Worm (Caenorhabditis elegans): ENCODE results near the gene rps-9.

rps-9 gene

DNA sequence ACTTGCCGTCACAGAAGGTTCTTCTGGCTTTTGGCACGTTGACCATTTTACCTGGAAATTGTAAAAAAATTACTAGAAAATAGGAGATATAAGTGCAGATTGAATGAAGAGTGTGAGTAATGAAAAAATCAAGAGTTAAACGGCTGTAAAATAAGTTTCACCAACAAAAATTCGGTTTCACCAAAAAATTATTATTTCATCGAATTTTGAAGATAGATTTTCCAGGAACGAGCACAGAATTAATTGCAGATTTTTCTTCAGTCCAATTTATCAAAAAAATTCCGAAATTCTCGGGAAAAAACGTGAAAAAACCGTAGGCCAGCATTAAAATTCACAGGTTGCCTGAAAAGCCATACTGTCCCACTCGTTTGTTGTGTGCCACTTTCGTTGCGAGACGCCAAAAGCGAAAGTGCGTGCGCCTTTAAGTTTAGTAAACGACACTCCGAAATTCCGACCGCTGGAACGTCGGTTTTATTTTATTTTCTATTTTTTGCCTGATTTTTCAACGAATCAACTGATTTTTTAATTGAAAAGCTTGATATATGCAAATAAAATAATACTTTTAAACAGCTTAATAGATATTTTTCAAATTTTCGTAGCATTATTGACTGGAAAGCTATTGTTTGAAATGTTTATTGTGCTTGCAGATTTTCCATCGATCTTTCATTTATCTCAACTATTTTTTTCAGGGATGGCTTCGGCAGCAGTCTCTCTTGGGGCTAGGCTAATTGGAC is 28.8 kb downstream of the rps-9 start, which contains the start of the genes rpl-36.A and nuo-1:
Gene rpl-36.A (minus strand): TSS at position 51 of the 734 bp plus-strand sequence.
Gene nuo-1 (plus strand): TSS at position 684 of the 734 bp plus-strand sequence.
- no peak for TF ChIP-seq ceh-6 (GFP tag; optimal IDR thresholded peaks at IDR 0.05)
- TF ChIP-seq pag-3 (tag; optimal IDR thresholded peaks at IDR 0.05; ENCODE audit: borderline replicate concordance): no peak
- peak; percentile 87 for TF ChIP-seq nfya-1 (tag; optimal IDR thresholded peaks at IDR 0.05)
- TF ChIP-seq ceh-18 (tag; optimal IDR thresholded peaks at IDR 0.05): peak; percentile 60
- TF ChIP-seq pqm-1 (tag; optimal IDR thresholded peaks at IDR 0.05): no peak
- no peak for TF ChIP-seq K02D7.2 (tag; optimal IDR thresholded peaks at IDR 0.05)
- TF ChIP-seq lim-6 (tag; optimal IDR thresholded peaks at IDR 0.05): no peak
- TF ChIP-seq ceh-19 (GFP tag; optimal IDR thresholded peaks at IDR 0.05): no peak
- TF ChIP-seq hlh-30 (tag; optimal IDR thresholded peaks at IDR 0.05; ENCODE audit: insufficient read depth): peak; percentile 20
- TF ChIP-seq F13H6.1 (tag; optimal IDR thresholded peaks at IDR 0.05): no peak
- peak; percentile 49 for TF ChIP-seq unc-42 (tag; optimal IDR thresholded peaks at IDR 0.05)
- TF ChIP-seq eyg-1 (tag; optimal IDR thresholded peaks at IDR 0.05): no peak
- TF ChIP-seq dve-1 (tag; optimal IDR thresholded peaks at IDR 0.05): peak; percentile 42
- TF ChIP-seq ceh-31 (tag; optimal IDR thresholded peaks at IDR 0.05): peak; percentile 68
- TF ChIP-seq syd-9 (tag; optimal IDR thresholded peaks at IDR 0.05): no peak
- peak; percentile 62 for TF ChIP-seq unc-55 (GFP tag; optimal IDR thresholded peaks at IDR 0.05)
- TF ChIP-seq elt-2 (tag; optimal IDR thresholded peaks at IDR 0.05): peak; percentile 24
- TF ChIP-seq rnt-1 (tag; optimal IDR thresholded peaks at IDR 0.05): peak; percentile 37
- TF ChIP-seq ceh-34 (tag; optimal IDR thresholded peaks at IDR 0.05): peak; percentile 51

DNA sequence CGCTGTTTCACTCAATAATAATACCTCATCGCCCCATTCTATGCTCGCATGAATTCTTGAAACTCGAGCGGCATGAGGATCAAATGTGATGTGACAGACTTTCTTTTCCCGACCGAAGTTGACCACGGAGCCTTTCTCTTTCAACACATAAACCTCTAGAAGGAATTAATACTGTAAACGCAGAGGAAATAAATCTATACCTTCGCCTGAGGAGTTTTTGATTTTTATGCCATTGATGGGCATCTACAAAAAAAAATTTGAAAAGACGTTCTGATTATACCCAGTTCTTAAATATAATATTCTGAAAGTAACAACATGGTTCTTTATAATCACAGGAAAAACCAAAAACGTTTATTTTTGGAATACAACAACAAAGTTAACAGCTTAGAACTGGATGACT is 29.9 kb downstream of the rps-9 start, which contains the start of gene nbs-1:
Gene nbs-1 (minus strand): TSS at position 246 of the 400 bp plus-strand sequence.
- no peak for TF ChIP-seq nhr-11 (tag; optimal IDR thresholded peaks at IDR 0.05)
- no peak for TF ChIP-seq dmd-4 (tag; optimal IDR thresholded peaks at IDR 0.05; ENCODE audit: borderline replicate concordance)
- no peak for TF ChIP-seq sox-2 (GFP tag; IDR thresholded peaks at IDR 0.05)
- no peak for TF ChIP-seq C38D4.7 (GFP tag; optimal IDR thresholded peaks at IDR 0.05)
- TF ChIP-seq hlh-13 (GFP tag; optimal IDR thresholded peaks at IDR 0.05): no peak
- TF ChIP-seq mec-3 (tag; optimal IDR thresholded peaks at IDR 0.05; ENCODE audit: borderline replicate concordance): no peak
- TF ChIP-seq tbx-2 (tag; optimal IDR thresholded peaks at IDR 0.05): no peak
- TF ChIP-seq fax-1 (tag; optimal IDR thresholded peaks at IDR 0.05): no peak
- no peak for TF ChIP-seq fkh-6 (tag; optimal IDR thresholded peaks at IDR 0.05)
- no peak for TF ChIP-seq tbx-7 (tag; optimal IDR thresholded peaks at IDR 0.05)

DNA sequence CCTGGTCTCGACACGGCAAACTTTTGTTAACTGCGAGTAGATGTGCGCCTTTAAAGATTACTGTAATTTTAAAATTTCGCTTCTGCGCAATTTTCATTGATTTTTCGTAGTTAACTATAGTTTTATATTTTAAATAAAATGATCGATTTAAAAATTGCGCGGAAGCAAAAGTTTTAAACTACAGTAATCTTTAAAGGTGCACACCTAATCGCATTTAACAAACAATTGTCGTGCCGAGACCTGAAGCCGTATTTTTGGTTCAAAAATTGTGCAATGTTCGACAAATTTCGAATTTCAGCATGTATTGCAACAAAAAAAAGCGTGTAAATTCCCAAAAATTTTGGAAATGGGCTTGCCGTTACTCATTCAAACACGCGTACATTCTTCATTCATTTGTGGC is 31.7 kb downstream of the rps-9 start:
- TF ChIP-seq sox-4 (tag; optimal IDR thresholded peaks at IDR 0.05): no peak
- no peak for TF ChIP-seq unc-55 (GFP tag; optimal IDR thresholded peaks at IDR 0.05)
- no peak for TF ChIP-seq madf-2 (tag; optimal IDR thresholded peaks at IDR 0.05)
- no peak for TF ChIP-seq dmd-4 (tag; optimal IDR thresholded peaks at IDR 0.05; ENCODE audit: borderline replicate concordance)
- TF ChIP-seq ceh-30 (tag; optimal IDR thresholded peaks at IDR 0.05): no peak

DNA sequence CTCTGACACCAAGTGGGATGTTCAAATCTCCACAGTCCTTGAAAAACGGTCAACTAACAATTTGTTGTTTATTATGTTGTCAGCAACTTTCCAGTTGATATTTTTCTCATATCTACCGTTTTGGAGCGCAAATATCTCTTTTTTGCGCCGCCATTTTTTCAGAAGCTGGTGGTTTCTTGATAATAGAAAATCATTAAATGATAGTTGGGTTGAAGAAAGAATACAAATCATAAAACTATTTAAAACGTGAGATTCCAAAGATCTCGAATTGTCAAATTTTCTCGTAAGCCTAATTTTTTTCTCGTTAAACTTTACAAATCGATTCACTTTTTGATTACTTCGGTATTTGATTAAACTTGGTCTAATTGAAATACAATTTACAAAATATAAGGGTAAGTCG is 33.7 kb downstream of the rps-9 start, which contains the start of gene rpl-42:
Gene rpl-42 (plus strand): TSS at position 301 of the 400 bp plus-strand sequence.
- TF ChIP-seq hlh-8 (tag; optimal IDR thresholded peaks at IDR 0.05) (no peak), ceh-19 (GFP tag; optimal IDR thresholded peaks at IDR 0.05) (no peak), elt-4 (tag; optimal IDR thresholded peaks at IDR 0.05) (no peak), ama-1 (optimal IDR thresholded peaks at IDR 0.05) (no peak), ceh-18 (tag; optimal IDR thresholded peaks at IDR 0.05) (no peak), unc-42 (tag; optimal IDR thresholded peaks at IDR 0.05) (no peak), dve-1 (tag; optimal IDR thresholded peaks at IDR 0.05) (no peak), pha-4 (tag; optimal IDR thresholded peaks at IDR 0.05) (no peak), hlh-6 (tag; optimal IDR thresholded peaks at IDR 0.05) (no peak), nhr-232 (tag; optimal IDR thresholded peaks at IDR 0.05) (no peak), tbx-2 (tag; optimal IDR thresholded peaks at IDR 0.05) (no peak), T23F11.4 (GFP tag; optimal IDR thresholded peaks at IDR 0.05) (no peak), ttx-3 (tag; optimal IDR thresholded peaks at IDR 0.05) (no peak), ceh-34 (tag; optimal IDR thresholded peaks at IDR 0.05) (no peak), K09A11.1 (tag; optimal IDR thresholded peaks at IDR 0.05; ENCODE audit: insufficient read depth) (no peak)
